Fruit fly (Drosophila melanogaster): Measurements from ENCODE around the gene indra.

indra gene

dm6 chr3L:1342133-1342580 is at the start of gene indra (continued):
- TF ChIP-seq oc (tag; optimal IDR thresholded peaks at IDR 0.05) (no peak), jing (GFP tag; optimal IDR thresholded peaks at IDR 0.05) (no peak), Optix (GFP tag; IDR thresholded peaks at IDR 0.05) (no peak), CG15514 (GFP tag; optimal IDR thresholded peaks at IDR 0.05) (peak; percentile 71), CG12659 (GFP tag; optimal IDR thresholded peaks at IDR 0.05) (peak; percentile 81), CG17385 (GFP tag; optimal IDR thresholded peaks at IDR 0.05) (peak; percentile 46), Spps (tag; optimal IDR thresholded peaks at IDR 0.05) (no peak), bowl (GFP tag; IDR thresholded peaks at IDR 0.05) (no peak), corto (GFP tag; optimal IDR thresholded peaks at IDR 0.05) (no peak), Aef1 (GFP tag; IDR thresholded peaks at IDR 0.05) (peak; percentile 38; the same call in 1 of the 3 replicates), CG2129 (GFP tag; IDR thresholded peaks at IDR 0.05; ENCODE audit: partially characterized antibody) (no peak), gt (GFP tag; IDR thresholded peaks at IDR 0.05) (no peak), Dll (GFP tag; IDR thresholded peaks at IDR 0.05; ENCODE audit: partially characterized antibody) (peak; percentile 57; the same call in 2 of the 4 replicates), CG1832 (GFP tag; optimal IDR thresholded peaks at IDR 0.05) (no peak), CG8478 (optimal IDR thresholded peaks at IDR 0.05) (no peak), Fer1 (GFP tag; optimal IDR thresholded peaks at IDR 0.05) (peak; percentile 44), ATbp (GFP tag; optimal IDR thresholded peaks at IDR 0.05) (no peak), CG1529 (GFP tag; optimal IDR thresholded peaks at IDR 0.05) (no peak), pnt (GFP tag; optimal IDR thresholded peaks at IDR 0.05) (peak; percentile 42), CG10654 (GFP tag; optimal IDR thresholded peaks at IDR 0.05) (peak; percentile 48), Dfd (GFP tag; optimal IDR thresholded peaks at IDR 0.05) (no peak), sima (GFP tag; optimal IDR thresholded peaks at IDR 0.05) (no peak), Med (GFP tag) (peak; percentile 93), E2f2 (GFP tag; IDR thresholded peaks at IDR 0.05) (peak; percentile 77), CG9727 (GFP tag; optimal IDR thresholded peaks at IDR 0.05) (peak; percentile 51), peb (GFP tag; IDR thresholded peaks at IDR 0.05) (no peak), lola (GFP tag; optimal IDR thresholded peaks at IDR 0.05) (peak in 1 of 3 experiments; percentile 53), CG9609 (GFP tag; optimal IDR thresholded peaks at IDR 0.05) (peak; percentile 61), Bdp1 (GFP tag; optimal IDR thresholded peaks at IDR 0.05) (peak; percentile 20), chif (GFP tag; optimal IDR thresholded peaks at IDR 0.05) (peak; percentile 8 to 69), CG11456 (GFP tag; IDR thresholded peaks at IDR 0.05) (no peak), CG2678 (tag; optimal IDR thresholded peaks at IDR 0.05) (no peak), pb (GFP tag; optimal IDR thresholded peaks at IDR 0.05) (no peak), croc (GFP tag; conservative IDR thresholded peaks at IDR 0.05) (no peak), schlank (tag; optimal IDR thresholded peaks at IDR 0.05) (no peak), Antp (GFP tag; optimal IDR thresholded peaks at IDR 0.05) (peak; percentile 61), fd102C (GFP tag; optimal IDR thresholded peaks at IDR 0.05) (no peak), Scr (GFP tag; IDR thresholded peaks at IDR 0.05; ENCODE audit: partially characterized antibody) (peak; percentile 68), CG4820 (GFP tag; optimal IDR thresholded peaks at IDR 0.05) (peak; percentile 36), dati (GFP tag; IDR thresholded peaks at IDR 0.05) (no peak), CG9797 (GFP tag; optimal IDR thresholded peaks at IDR 0.05) (peak; percentile 79), CG12104 (GFP tag; optimal IDR thresholded peaks at IDR 0.05) (peak; percentile 49), Camta (GFP tag; optimal IDR thresholded peaks at IDR 0.05) (peak; percentile 24), Dref (GFP tag; IDR thresholded peaks at IDR 0.05) (peak; percentile 72), Dp (GFP tag; optimal IDR thresholded peaks at IDR 0.05) (peak; percentile 76), ind (GFP tag; optimal IDR thresholded peaks at IDR 0.05) (peak; percentile 56), nmo (GFP tag; optimal IDR thresholded peaks at IDR 0.05) (peak; percentile 74), lab (GFP tag; optimal IDR thresholded peaks at IDR 0.05) (no peak), crp (GFP tag; optimal IDR thresholded peaks at IDR 0.05) (no peak), nau (GFP tag; optimal IDR thresholded peaks at IDR 0.05) (no peak), CG15696 (tag; optimal IDR thresholded peaks at IDR 0.05) (peak; percentile 56)

Data from whole organism, embryonic.